Fruit fly (Drosophila melanogaster) whole organism, embryonic: ENCODE data around the gene wam.

Source experiments
- Blimp-1 ChIP-seq: fragments of 200-800 bp; sonication (Bioruptor generic); optimal IDR thresholded peaks from 3 replicates; lab custom pipeline; 2018; ENCODE audit warnings: missing biosample characterization, missing genetic modification characterization, mild to moderate bottlenecking, moderate library complexity, missing genetic modification reagents
- CG10654 ChIP-seq: fragments of 200-800 bp; sonication (Bioruptor generic); optimal IDR thresholded peaks from 2 replicates; lab custom pipeline; 2016; ENCODE audit warnings: missing biosample characterization, missing genetic modification characterization
- CG11456 ChIP-seq: fragments of 200-800 bp; sonication (Bioruptor generic); IDR thresholded peaks from 3 replicates; pipeline ENCODE4 v1.3.6; 2022; ENCODE audit warnings: missing biosample characterization, missing genetic modification characterization
- CG11696 ChIP-seq: fragments of 200-800 bp; sonication (Bioruptor generic); IDR thresholded peaks from 2 replicates; pipeline ENCODE4 v1.3.6; 2022; ENCODE audit warnings: missing biosample characterization, missing genetic modification characterization
- CG12744 ChIP-seq: fragments of 200-800 bp; sonication (Bioruptor generic); optimal IDR thresholded peaks from 2 replicates; lab custom pipeline; 2016; ENCODE audit warnings: missing biosample characterization, missing genetic modification characterization
- CG14860 ChIP-seq: fragments of 200-800 bp; sonication (Bioruptor generic); IDR thresholded peaks from 3 replicates; pipeline ENCODE4 v1.3.6; 2022; ENCODE audit warnings: missing biosample characterization, missing genetic modification characterization; ENCODE audit not compliant: partially characterized antibody
- CG14965 ChIP-seq: fragments of 200-800 bp; sonication (Bioruptor generic); optimal IDR thresholded peaks from 2 replicates; lab custom pipeline; 2016; ENCODE audit warnings: missing biosample characterization, missing genetic modification characterization, borderline replicate concordance
- CG15073 ChIP-seq: fragments of 200-800 bp; sonication (Bioruptor generic); optimal IDR thresholded peaks from 2 replicates; lab custom pipeline; 2016; ENCODE audit warnings: missing biosample characterization, missing genetic modification characterization
- CG17359 ChIP-seq: fragments of 200-800 bp; sonication (Bioruptor generic); optimal IDR thresholded peaks from 3 replicates; lab custom pipeline; 2018; ENCODE audit warnings: missing biosample characterization, mild to moderate bottlenecking, missing genetic modification characterization, moderate library complexity
- CG18619 ChIP-seq: fragments of 200-800 bp; sonication (Bioruptor generic); optimal IDR thresholded peaks from 3 replicates; lab custom pipeline; 2017; ENCODE audit warnings: missing biosample characterization, mild to moderate bottlenecking, missing genetic modification characterization
- CG2199 ChIP-seq: fragments of 200-800 bp; sonication (Bioruptor generic); IDR thresholded peaks from 3 replicates; pipeline ENCODE4 v1.3.6; 2022; ENCODE audit warnings: missing biosample characterization, missing genetic modification characterization
- CG32532 ChIP-seq: fragments of 200-800 bp; sonication (Bioruptor generic); IDR thresholded peaks from 2 replicates; pipeline ENCODE4 v1.3.6; 2022; ENCODE audit warnings: missing biosample characterization, missing genetic modification characterization
- CG33557 ChIP-seq: fragments of 200-800 bp; sonication (Bioruptor generic); optimal IDR thresholded peaks from 2 replicates; lab custom pipeline; 2019; ENCODE audit warnings: missing biosample characterization, mild to moderate bottlenecking, missing genetic modification characterization, moderate library complexity
- CG34422 ChIP-seq: fragments of 200-800 bp; sonication (Bioruptor generic); IDR thresholded peaks from 3 replicates; pipeline ENCODE4 v1.3.6; 2022; ENCODE audit warnings: missing biosample characterization, missing genetic modification characterization
- CG3847 ChIP-seq: fragments of 200-800 bp; sonication (Bioruptor generic); IDR thresholded peaks from 2 replicates; pipeline ENCODE4 v1.3.6; 2022; ENCODE audit warnings: missing biosample characterization, missing genetic modification characterization
- CG4617 ChIP-seq: fragments of 200-800 bp; sonication (Bioruptor generic); optimal IDR thresholded peaks from 3 replicates; lab custom pipeline; 2016; ENCODE audit warnings: missing biosample characterization, missing genetic modification characterization, borderline replicate concordance
- CG4820 ChIP-seq: fragments of 200-800 bp; sonication (Bioruptor generic); optimal IDR thresholded peaks from 3 replicates; lab custom pipeline; 2016; ENCODE audit warnings: missing biosample characterization, missing genetic modification characterization
- CG7271 ChIP-seq: fragments of 200-800 bp; sonication (Bioruptor generic); optimal IDR thresholded peaks from 2 replicates; lab custom pipeline; 2018; ENCODE audit warnings: missing biosample characterization, mild to moderate bottlenecking, missing genetic modification characterization, moderate library complexity
- CG7963 ChIP-seq: fragments of 200-800 bp; sonication (Bioruptor generic); IDR thresholded peaks from 3 replicates; pipeline ENCODE4 v1.3.6; 2022; ENCODE audit warnings: missing biosample characterization, missing genetic modification characterization; ENCODE audit not compliant: partially characterized antibody
- CG8089 ChIP-seq: fragments of 200-800 bp; sonication (Bioruptor generic); optimal IDR thresholded peaks from 3 replicates; lab custom pipeline; 2016; ENCODE audit warnings: missing biosample characterization, missing genetic modification characterization
- CG8290 ChIP-seq, 3 experiments: fragments of 200-800 bp; sonication (Bioruptor generic); optimal IDR thresholded peaks; 2 replicates each; lab custom pipeline; 2016 to 2019; ENCODE audit warnings: missing biosample characterization in 3 of 3, missing genetic modification characterization in 3 of 3, mild to moderate bottlenecking in 2 of 3, moderate library complexity in 1 of 3
- CG9797 ChIP-seq: fragments of 200-800 bp; sonication (Bioruptor generic); optimal IDR thresholded peaks from 3 replicates; lab custom pipeline; 2018; ENCODE audit warnings: missing biosample characterization, mild to moderate bottlenecking, missing genetic modification characterization
- D19A ChIP-seq: fragments of 200-800 bp; optimal IDR thresholded peaks from 3 replicates; lab custom pipeline; 2019; ENCODE audit warnings: missing biosample characterization, mild to moderate bottlenecking, missing genetic modification characterization, moderate library complexity
- Dbx ChIP-seq: fragments of 200-800 bp; sonication (Bioruptor generic); IDR thresholded peaks from 3 replicates; pipeline ENCODE4 v1.3.6; 2022; ENCODE audit warnings: missing biosample characterization, missing genetic modification characterization
- Dip3 ChIP-seq: fragments of 200-800 bp; sonication (Bioruptor generic); optimal IDR thresholded peaks from 3 replicates; lab custom pipeline; 2016; ENCODE audit warnings: missing biosample characterization, missing genetic modification characterization
- ERR ChIP-seq: fragments of 200-800 bp; sonication (Bioruptor generic); optimal IDR thresholded peaks from 2 replicates; lab custom pipeline; 2016; ENCODE audit warnings: missing biosample characterization, missing genetic modification characterization
- Hmx ChIP-seq: fragments of 200-800 bp; sonication (Bioruptor generic); optimal IDR thresholded peaks from 2 replicates; lab custom pipeline; 2016; ENCODE audit warnings: missing biosample characterization, missing genetic modification characterization
- Hr3 ChIP-seq: fragments of 200-800 bp; sonication (Bioruptor generic); optimal IDR thresholded peaks from 3 replicates; lab custom pipeline; 2016; ENCODE audit warnings: missing biosample characterization, missing genetic modification characterization
- Hr39 ChIP-seq: fragments of >200 bp; optimal IDR thresholded peaks from 2 replicates; lab custom pipeline; 2017
- Mad ChIP-seq: fragments of 200-800 bp; sonication (Bioruptor generic); optimal IDR thresholded peaks from 2 replicates; lab custom pipeline; 2016; ENCODE audit warnings: missing biosample characterization, missing genetic modification characterization
- NC2α ChIP-seq: fragments of 200-800 bp; sonication (Bioruptor generic); optimal IDR thresholded peaks from 2 replicates; lab custom pipeline; 2016; ENCODE audit warnings: missing biosample characterization, missing genetic modification characterization
- Pdp1 ChIP-seq, 2 experiments: fragments of 200-800 bp; sonication (Bioruptor generic); optimal IDR thresholded peaks; 3 replicates each; lab custom pipeline; 2016; ENCODE audit warnings: missing biosample characterization in 2 of 2, missing genetic modification characterization in 2 of 2, mild to moderate bottlenecking in 1 of 2, moderate library complexity in 1 of 2
- Rfx ChIP-seq: fragments of 200-800 bp; sonication (Bioruptor generic); IDR thresholded peaks from 2 replicates; pipeline ENCODE4 v1.3.6; 2022; ENCODE audit warnings: missing biosample characterization, missing genetic modification characterization
- Vsx1 ChIP-seq: fragments of 200-800 bp; sonication (Bioruptor generic); optimal IDR thresholded peaks from 2 replicates; lab custom pipeline; 2017; ENCODE audit warnings: missing biosample characterization, mild to moderate bottlenecking, missing genetic modification characterization, missing genetic modification reagents
- Xbp1 ChIP-seq: fragments of 200-800 bp; sonication (Bioruptor generic); optimal IDR thresholded peaks from 3 replicates; lab custom pipeline; 2016; ENCODE audit warnings: missing biosample characterization, mild to moderate bottlenecking, missing genetic modification characterization
- Xrp1 ChIP-seq: fragments of 200-800 bp; sonication (Bioruptor generic); IDR thresholded peaks from 2 replicates; pipeline ENCODE4 v1.3.6; 2022; ENCODE audit warnings: missing biosample characterization, missing genetic modification characterization
- abd-A ChIP-seq: fragments of 200-800 bp; sonication (Bioruptor generic); optimal IDR thresholded peaks from 3 replicates; lab custom pipeline; 2019; ENCODE audit warnings: missing biosample characterization, mild to moderate bottlenecking, missing genetic modification characterization, moderate library complexity
- amos ChIP-seq: fragments of 200-800 bp; sonication (Bioruptor generic); IDR thresholded peaks from 2 replicates; pipeline ENCODE4 v1.3.6; 2022; ENCODE audit warnings: missing biosample characterization, missing genetic modification characterization; ENCODE audit not compliant: partially characterized antibody
- ap ChIP-seq: fragments of 200-800 bp; sonication (Bioruptor generic); IDR thresholded peaks from 2 replicates; pipeline ENCODE4 v1.3.6; 2022; ENCODE audit warnings: missing biosample characterization, missing genetic modification characterization
- dimm ChIP-seq: fragments of 200-800 bp; sonication (Bioruptor generic); IDR thresholded peaks from 2 replicates; pipeline ENCODE4 v1.3.6; 2022; ENCODE audit warnings: missing biosample characterization, missing genetic modification characterization
- fd64A ChIP-seq: fragments of 200-800 bp; sonication (Bioruptor generic); optimal IDR thresholded peaks from 3 replicates; lab custom pipeline; 2018; ENCODE audit warnings: missing biosample characterization, mild to moderate bottlenecking, missing genetic modification characterization
- gfzf ChIP-seq: fragments of 200-800 bp; sonication (Bioruptor generic); optimal IDR thresholded peaks from 2 replicates; lab custom pipeline; 2016; ENCODE audit warnings: missing biosample characterization, mild to moderate bottlenecking, missing genetic modification characterization, moderate library complexity
- ham ChIP-seq: fragments of 200-800 bp; sonication (Bioruptor generic); IDR thresholded peaks from 2 replicates; pipeline ENCODE4 v1.3.6; 2022; ENCODE audit warnings: missing biosample characterization, missing genetic modification characterization
- ken ChIP-seq: fragments of 200-800 bp; sonication (Bioruptor generic); IDR thresholded peaks from 3 replicates; pipeline ENCODE4 v1.3.6; 2022; ENCODE audit warnings: missing biosample characterization, missing genetic modification characterization
- lbe ChIP-seq: fragments of 200-800 bp; sonication (Bioruptor generic); optimal IDR thresholded peaks from 2 replicates; lab custom pipeline; 2016; ENCODE audit warnings: missing biosample characterization, mild to moderate bottlenecking, missing genetic modification characterization
- nau ChIP-seq: fragments of 200-800 bp; sonication (Bioruptor generic); optimal IDR thresholded peaks from 3 replicates; lab custom pipeline; 2017; ENCODE audit warnings: missing biosample characterization, mild to moderate bottlenecking, missing genetic modification characterization, missing genetic modification reagents
- salm ChIP-seq: fragments of 200-800 bp; sonication (Bioruptor generic); optimal IDR thresholded peaks from 2 replicates; lab custom pipeline; 2018; ENCODE audit warnings: missing biosample characterization, mild to moderate bottlenecking, missing genetic modification characterization
- sisA ChIP-seq: fragments of 200-800 bp; sonication (Bioruptor generic); IDR thresholded peaks from 2 replicates; pipeline ENCODE4 v1.3.6; 2022; ENCODE audit warnings: missing biosample characterization, missing genetic modification characterization
- sna ChIP-seq: fragments of 200-800 bp; sonication (Bioruptor generic); IDR thresholded peaks from 2 replicates; pipeline ENCODE4 v1.3.6; 2022; ENCODE audit warnings: missing biosample characterization, missing genetic modification characterization; ENCODE audit not compliant: partially characterized antibody
- vnd ChIP-seq: fragments of 200-800 bp; sonication (Bioruptor generic); IDR thresholded peaks from 3 replicates; pipeline ENCODE4 v1.3.6; 2022; ENCODE audit warnings: missing biosample characterization, missing genetic modification characterization; ENCODE audit not compliant: partially characterized antibody

The wam gene

DNA sequence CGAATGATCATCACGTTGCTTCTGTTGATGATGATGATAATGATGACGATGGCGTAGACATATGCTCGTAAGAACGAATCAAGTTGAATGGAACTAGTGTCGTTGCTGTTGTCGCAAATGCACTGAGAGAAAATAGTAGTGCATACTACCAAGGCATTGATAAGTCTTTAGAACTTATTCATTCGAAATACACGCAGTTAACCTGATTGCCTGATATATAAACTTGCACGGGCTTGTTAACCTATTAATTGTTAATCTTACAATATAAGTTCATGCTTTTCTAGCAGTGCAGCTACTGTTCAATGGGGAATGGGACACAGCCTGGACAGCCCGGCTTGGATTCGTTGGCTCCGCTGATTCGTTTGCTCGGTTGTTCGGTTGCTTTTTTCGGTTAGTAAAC is 38.4 kb upstream of the wam start (continued):
- TF ChIP-seq Dip3 (peak; percentile 68), CG34422 (peak; percentile 89), Hmx (peak; percentile 26), CG8290 (GFP tag; optimal IDR thresholded peaks at IDR 0.05; lab: Kevin White, UChicago) (peak; percentile 78), CG8290 (tag; optimal IDR thresholded peaks at IDR 0.05; lab: Kevin White, UChicago) (peak; percentile 13 to 96), nau (GFP tag; lab: Kevin White, UChicago) (peak; percentile 61), vnd (GFP tag; lab: Robert Waterston, UW) (no peak), ERR (peak; percentile 54), dimm (peak; percentile 32; the same call in 1 of the 2 replicates), NC2α (GFP tag; lab: Kevin White, UChicago) (peak; percentile 81), lbe (GFP tag; lab: Kevin White, UChicago) (no peak), CG18619 (GFP tag; lab: Kevin White, UChicago) (peak; percentile 69), CG14965 (peak; percentile 30), CG12744 (GFP tag; lab: Kevin White, UChicago) (peak; percentile 58), ap (peak; percentile 71), CG9797 (GFP tag; lab: Kevin White, UChicago) (peak; percentile 5), D19A (tag; lab: Kevin White, UChicago) (peak; percentile 79), CG3847 (GFP tag; lab: Robert Waterston, UW) (peak; percentile 51), amos (GFP tag; lab: Robert Waterston, UW) (no peak), CG33557 (peak; percentile 81), Blimp-1 (GFP tag; lab: Kevin White, UChicago) (peak; percentile 89), CG7963 (GFP tag; lab: Robert Waterston, UW) (no peak), Hr39 (lab: Kevin White, UChicago) (no peak), CG10654 (GFP tag; lab: Kevin White, UChicago) (peak; percentile 78), CG17359 (tag; lab: Kevin White, UChicago) (peak; percentile 83), abd-A (tag; lab: Kevin White, UChicago) (no peak), ham (GFP tag; lab: Robert Waterston, UW) (no peak), CG4820 (peak; percentile 89), fd64A (GFP tag; lab: Kevin White, UChicago) (peak; percentile 82), Xbp1 (GFP tag; lab: Kevin White, UChicago) (peak; percentile 85), Mad (GFP tag; lab: Kevin White, UChicago) (peak; percentile 75), sisA (GFP tag; lab: Robert Waterston, UW) (peak; percentile 80), CG15073 (no peak), CG4617 (peak; percentile 63), Xrp1 (GFP tag; lab: Robert Waterston, UW) (peak; percentile 94), Pdp1 (GFP tag; optimal IDR thresholded peaks at IDR 0.05; lab: Kevin White, UChicago) (peak; percentile 84 to 86), Rfx (GFP tag; lab: Robert Waterston, UW) (peak; percentile 87), CG14860 (GFP tag; lab: Robert Waterston, UW) (no peak), Hr3 (peak; percentile 81), CG32532 (GFP tag; lab: Robert Waterston, UW) (peak; percentile 76), gfzf (no peak), sna (GFP tag; lab: Robert Waterston, UW) (no peak), Dbx (GFP tag; lab: Robert Waterston, UW) (peak; percentile 58; the same call in 1 of the 3 replicates), CG2199 (GFP tag; lab: Robert Waterston, UW) (peak; percentile 35; the same call in 1 of the 3 replicates), ken (peak; percentile 80), salm (peak; percentile 69), CG8089 (GFP tag; lab: Kevin White, UChicago) (peak; percentile 83), Vsx1 (GFP tag; lab: Kevin White, UChicago) (peak; percentile 26), CG11696 (peak; percentile 65; the same call in 1 of the 2 replicates), CG11456 (GFP tag; lab: Robert Waterston, UW) (peak; percentile 76), CG7271 (tag; lab: Kevin White, UChicago) (peak; percentile 24)
